Fruit fly (Drosophila melanogaster) whole organism, embryonic: ENCODE measurements around the gene CG4615.

Experiments
- Adf1 ChIP-seq: fragments of 200-800 bp; sonication (Bioruptor generic); IDR thresholded peaks from 2 replicates; pipeline ENCODE4 v1.3.6; 2022; ENCODE audit warnings: missing biosample characterization, missing genetic modification characterization
- B-H2 ChIP-seq: fragments of 200-800 bp; sonication (Bioruptor generic); optimal IDR thresholded peaks from 2 replicates; lab custom pipeline; 2018; ENCODE audit warnings: missing biosample characterization, mild to moderate bottlenecking, missing genetic modification characterization
- Bgb ChIP-seq: fragments of 200-800 bp; sonication (Bioruptor generic); IDR thresholded peaks from 2 replicates; pipeline ENCODE4 v1.3.6; 2022; ENCODE audit warnings: missing biosample characterization, missing genetic modification characterization; ENCODE audit not compliant: partially characterized antibody
- CG14860 ChIP-seq: fragments of 200-800 bp; sonication (Bioruptor generic); IDR thresholded peaks from 3 replicates; pipeline ENCODE4 v1.3.6; 2022; ENCODE audit warnings: missing biosample characterization, missing genetic modification characterization; ENCODE audit not compliant: partially characterized antibody
- CG1529 ChIP-seq: fragments of 200-800 bp; sonication (Bioruptor generic); optimal IDR thresholded peaks from 3 replicates; lab custom pipeline; 2018; ENCODE audit warnings: missing biosample characterization, missing genetic modification characterization
- CG2678 ChIP-seq: fragments of 200-800 bp; sonication (Bioruptor generic); optimal IDR thresholded peaks from 3 replicates; lab custom pipeline; 2019; ENCODE audit warnings: missing biosample characterization, mild to moderate bottlenecking, missing genetic modification characterization, moderate library complexity
- CG31224 ChIP-seq: fragments of 200-800 bp; sonication (Bioruptor generic); IDR thresholded peaks from 2 replicates; pipeline ENCODE4 v1.3.6; 2022; ENCODE audit warnings: missing biosample characterization, missing genetic modification characterization
- CG31441 ChIP-seq: fragments of 200-800 bp; sonication (Bioruptor generic); IDR thresholded peaks from 2 replicates; pipeline ENCODE4 v1.3.6; 2022; ENCODE audit warnings: missing biosample characterization, missing genetic modification characterization
- CG32532 ChIP-seq: fragments of 200-800 bp; sonication (Bioruptor generic); IDR thresholded peaks from 2 replicates; pipeline ENCODE4 v1.3.6; 2022; ENCODE audit warnings: missing biosample characterization, missing genetic modification characterization
- CG33213 ChIP-seq: fragments of 200-800 bp; sonication (Bioruptor generic); optimal IDR thresholded peaks from 3 replicates; lab custom pipeline; 2016; ENCODE audit warnings: missing biosample characterization, missing genetic modification characterization
- CG3995 ChIP-seq: fragments of 200-800 bp; sonication (Bioruptor generic); optimal IDR thresholded peaks from 3 replicates; lab custom pipeline; 2016; ENCODE audit warnings: missing biosample characterization, missing genetic modification characterization
- CG4282 ChIP-seq: fragments of 200-800 bp; sonication (Bioruptor generic); optimal IDR thresholded peaks from 2 replicates; lab custom pipeline; 2016; ENCODE audit warnings: missing biosample characterization, missing genetic modification characterization
- CG7839 ChIP-seq: fragments of 200-800 bp; sonication (Bioruptor generic); optimal IDR thresholded peaks from 3 replicates; lab custom pipeline; 2018; ENCODE audit warnings: missing biosample characterization, mild to moderate bottlenecking, missing genetic modification characterization, moderate library complexity
- CG7987 ChIP-seq: fragments of 200-800 bp; sonication (Bioruptor generic); optimal IDR thresholded peaks from 2 replicates; lab custom pipeline; 2018; ENCODE audit warnings: missing biosample characterization, mild to moderate bottlenecking, missing genetic modification characterization, moderate library complexity
- Dbx ChIP-seq: fragments of 200-800 bp; sonication (Bioruptor generic); IDR thresholded peaks from 3 replicates; pipeline ENCODE4 v1.3.6; 2022; ENCODE audit warnings: missing biosample characterization, missing genetic modification characterization
- Dref ChIP-seq: fragments of 200-800 bp; sonication (Bioruptor generic); IDR thresholded peaks from 2 replicates; pipeline ENCODE4 v1.3.6; 2022; ENCODE audit warnings: missing biosample characterization, missing genetic modification characterization
- HLHmδ ChIP-seq: fragments of 200-800 bp; sonication (Bioruptor generic); optimal IDR thresholded peaks from 2 replicates; lab custom pipeline; 2018; ENCODE audit warnings: missing biosample characterization, mild to moderate bottlenecking, missing genetic modification characterization, moderate library complexity
- MBD-R2 ChIP-seq: fragments of 200-800 bp; sonication (Bioruptor generic); IDR thresholded peaks from 2 replicates; pipeline ENCODE4 v1.3.6; 2022; ENCODE audit warnings: missing biosample characterization, missing genetic modification characterization
- Med ChIP-seq: fragments of 200-800 bp; sonication (Bioruptor generic); peaks from one replicate; lab custom pipeline; 2016; ENCODE audit warnings: missing biosample characterization, missing genetic modification characterization, mild to moderate bottlenecking, inconsistent platforms, moderate library complexity
- Opbp ChIP-seq: fragments of 200-800 bp; sonication (Bioruptor generic); IDR thresholded peaks from 3 replicates; pipeline ENCODE4 v1.3.6; 2022; ENCODE audit warnings: missing biosample characterization, missing genetic modification characterization; ENCODE audit not compliant: partially characterized antibody
- Ptx1 ChIP-seq: fragments of 200-800 bp; sonication (Bioruptor generic); IDR thresholded peaks from 2 replicates; pipeline ENCODE4 v1.3.6; 2022; ENCODE audit warnings: missing biosample characterization, missing genetic modification characterization
- da ChIP-seq: fragments of 200-800 bp; sonication (Bioruptor generic); optimal IDR thresholded peaks from 2 replicates; lab custom pipeline; 2016; ENCODE audit warnings: missing biosample characterization, missing genetic modification characterization
- dimm ChIP-seq: fragments of 200-800 bp; sonication (Bioruptor generic); IDR thresholded peaks from 2 replicates; pipeline ENCODE4 v1.3.6; 2022; ENCODE audit warnings: missing biosample characterization, missing genetic modification characterization
- ftz-f1 ChIP-seq: fragments of 200-800 bp; sonication (Bioruptor generic); optimal IDR thresholded peaks from 2 replicates; lab custom pipeline; 2016; ENCODE audit warnings: missing biosample characterization, missing genetic modification characterization
- h ChIP-seq: fragments of >200 bp; optimal IDR thresholded peaks from 2 replicates; lab custom pipeline; 2017
- hbn ChIP-seq: fragments of 200-800 bp; sonication (Bioruptor generic); IDR thresholded peaks from 2 replicates; pipeline ENCODE4 v1.3.6; 2022; ENCODE audit warnings: missing biosample characterization, missing genetic modification characterization; ENCODE audit not compliant: partially characterized antibody
- knrl ChIP-seq: fragments of 200-800 bp; sonication (Bioruptor generic); IDR thresholded peaks from 3 replicates; pipeline ENCODE4 v1.3.6; 2022; ENCODE audit warnings: missing biosample characterization, missing genetic modification characterization; ENCODE audit not compliant: partially characterized antibody
- mam ChIP-seq: fragments of 200-800 bp; sonication (Bioruptor generic); optimal IDR thresholded peaks from 3 replicates; lab custom pipeline; 2016; ENCODE audit warnings: missing biosample characterization, missing genetic modification characterization
- otp ChIP-seq: fragments of 200-800 bp; sonication (Bioruptor generic); IDR thresholded peaks from 3 replicates; pipeline ENCODE4, ENCODE4 v1.3.6; 2022; ENCODE audit warnings: missing biosample characterization, missing genetic modification characterization
- row ChIP-seq: fragments of 200-800 bp; sonication (Bioruptor generic); IDR thresholded peaks from 3 replicates; pipeline ENCODE4 v1.3.6; 2022; ENCODE audit warnings: missing biosample characterization, missing genetic modification characterization
- salm ChIP-seq: fragments of 200-800 bp; sonication (Bioruptor generic); optimal IDR thresholded peaks from 2 replicates; lab custom pipeline; 2018; ENCODE audit warnings: missing biosample characterization, mild to moderate bottlenecking, missing genetic modification characterization
- sob ChIP-seq: fragments of 200-800 bp; sonication (Bioruptor generic); IDR thresholded peaks from 2 replicates; pipeline ENCODE4 v1.3.6; 2022; ENCODE audit warnings: missing biosample characterization, missing genetic modification characterization
- ssp ChIP-seq: fragments of 200-800 bp; sonication (Bioruptor generic); IDR thresholded peaks from 2 replicates; pipeline ENCODE4 v1.3.6; 2022; ENCODE audit warnings: missing biosample characterization, missing genetic modification characterization
- trem ChIP-seq: fragments of 200-800 bp; optimal IDR thresholded peaks from 3 replicates; lab custom pipeline; 2019; ENCODE audit warnings: missing biosample characterization, mild to moderate bottlenecking, missing genetic modification characterization, moderate library complexity
- unc-4 ChIP-seq: fragments of 200-800 bp; sonication (Bioruptor generic); IDR thresholded peaks from 2 replicates; pipeline ENCODE4 v1.3.6; 2022; ENCODE audit warnings: missing biosample characterization, missing genetic modification characterization; ENCODE audit not compliant: partially characterized antibody
- unpg ChIP-seq: fragments of 200-800 bp; sonication (Bioruptor generic); optimal IDR thresholded peaks from 3 replicates; lab custom pipeline; 2018; ENCODE audit warnings: missing biosample characterization, mild to moderate bottlenecking, missing genetic modification characterization, moderate library complexity
- vnd ChIP-seq: fragments of 200-800 bp; sonication (Bioruptor generic); IDR thresholded peaks from 3 replicates; pipeline ENCODE4 v1.3.6; 2022; ENCODE audit warnings: missing biosample characterization, missing genetic modification characterization; ENCODE audit not compliant: partially characterized antibody
- wor ChIP-seq: fragments of 200-800 bp; sonication (Bioruptor generic); IDR thresholded peaks from 2 replicates; pipeline ENCODE4 v1.3.6; 2022; ENCODE audit warnings: missing biosample characterization, missing genetic modification characterization
- zen2 ChIP-seq: fragments of 200-800 bp; sonication (Bioruptor generic); IDR thresholded peaks from 3 replicates; pipeline ENCODE4 v1.3.6; 2022; ENCODE audit warnings: missing biosample characterization, missing genetic modification characterization; ENCODE audit not compliant: partially characterized antibody
- zfh1 ChIP-seq: fragments of 200-800 bp; sonication (Bioruptor generic); IDR thresholded peaks from 3 replicates; pipeline ENCODE4 v1.3.6; 2022; ENCODE audit warnings: missing biosample characterization, missing genetic modification characterization

The CG4615 gene

DNA sequence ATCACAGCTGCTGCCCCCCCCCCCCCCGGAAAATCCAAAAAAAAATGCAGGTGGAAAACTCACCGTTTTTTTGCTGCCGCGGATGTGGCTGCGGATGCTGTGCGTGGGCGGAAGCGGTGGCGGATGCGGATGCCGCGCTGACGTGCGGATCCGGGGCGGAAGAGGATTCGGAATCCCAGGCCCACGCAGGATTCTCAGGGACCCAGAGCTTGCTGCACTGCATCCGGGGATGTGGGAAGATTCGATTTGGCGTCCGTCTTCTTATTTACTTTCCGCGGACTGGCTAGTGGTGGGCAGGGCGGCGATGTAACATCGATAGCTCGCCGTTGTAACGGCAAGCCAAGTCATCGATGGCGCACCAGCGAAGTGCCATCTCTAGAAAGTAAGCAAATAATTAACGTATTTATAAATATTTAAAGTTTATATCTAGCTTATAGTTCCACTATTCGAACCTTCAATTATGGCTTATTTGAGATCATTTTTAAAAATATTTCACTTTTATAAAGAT lies at the start of gene CG4615 (continued):
- no peak for TF ChIP-seq salm
- peak; percentile 92 for TF ChIP-seq unc-4 (GFP tag; lab: Robert Waterston, UW)
- no peak for TF ChIP-seq CG31441 (GFP tag; lab: Robert Waterston, UW)
- TF ChIP-seq Med (GFP tag; lab: Kevin White, UChicago), result peak; percentile 83
- peak; percentile 95 for TF ChIP-seq Bgb (GFP tag; lab: Robert Waterston, UW)
- TF ChIP-seq dimm, result no peak
- TF ChIP-seq CG33213 (GFP tag; lab: Kevin White, UChicago), result no peak
- TF ChIP-seq ssp (GFP tag; lab: Robert Waterston, UW), result no peak
- TF ChIP-seq CG14860, result peak; percentile 70; the same call in 2 of the 3 replicates
- peak; percentile 73 for TF ChIP-seq CG32532 (GFP tag; lab: Robert Waterston, UW)
- TF ChIP-seq CG7987, result no peak
- TF ChIP-seq da (GFP tag; lab: Kevin White, UChicago), result no peak
- TF ChIP-seq h (lab: Kevin White, UChicago), result no peak
- TF ChIP-seq mam (GFP tag; lab: Kevin White, UChicago), result peak; percentile 1
- no peak for TF ChIP-seq CG4282
- peak; percentile 1 for TF ChIP-seq ftz-f1
- TF ChIP-seq hbn (GFP tag; lab: Robert Waterston, UW), result peak; percentile 85
- TF ChIP-seq zen2 (GFP tag; lab: Robert Waterston, UW), result no peak; the same call in 2 of the 3 replicates
- no peak for TF ChIP-seq CG7839 (tag; lab: Kevin White, UChicago)
- peak; percentile 34; the same call in 1 of the 2 replicates for TF ChIP-seq CG31224
- TF ChIP-seq knrl (GFP tag; lab: Robert Waterston, UW), result peak; percentile 89
- no peak for TF ChIP-seq B-H2 (GFP tag; lab: Kevin White, UChicago)
- no peak for TF ChIP-seq otp (GFP tag; lab: Robert Waterston, UW)
- peak; percentile 31; the same call in 1 of the 2 replicates for TF ChIP-seq Ptx1 (GFP tag; lab: Robert Waterston, UW)
- peak; percentile 85 for TF ChIP-seq MBD-R2 (GFP tag; lab: Robert Waterston, UW)
- peak; percentile 74 for TF ChIP-seq CG3995 (GFP tag; lab: Kevin White, UChicago)
- no peak for TF ChIP-seq unpg (GFP tag; lab: Kevin White, UChicago)
- no peak for TF ChIP-seq CG1529 (GFP tag; lab: Kevin White, UChicago)
- 0 out of 2 replicates have a peak, but pooled peaks have one; percentile 2 for TF ChIP-seq wor (GFP tag; lab: Robert Waterston, UW)
- peak; percentile 9; the same call in 1 of the 2 replicates for TF ChIP-seq Adf1
- peak; percentile 19; the same call in 1 of the 2 replicates for TF ChIP-seq sob (GFP tag; lab: Robert Waterston, UW)
- TF ChIP-seq Dbx (GFP tag; lab: Robert Waterston, UW), result peak; percentile 7; the same call in 1 of the 3 replicates
- no peak for TF ChIP-seq trem
- no peak for TF ChIP-seq CG2678 (tag; lab: Kevin White, UChicago)
- TF ChIP-seq Opbp (GFP tag; lab: Robert Waterston, UW), result peak; percentile 92
- no peak for TF ChIP-seq HLHmδ (GFP tag; lab: Kevin White, UChicago)
- peak; percentile 89 for TF ChIP-seq Dref (GFP tag; lab: Robert Waterston, UW)
- TF ChIP-seq vnd, result peak; percentile 77
- TF ChIP-seq row (GFP tag; lab: Robert Waterston, UW), result peak; percentile 52
- TF ChIP-seq zfh1 (GFP tag; lab: Robert Waterston, UW), result peak; percentile 73; the same call in 2 of the 3 replicates
- TF ChIP-seq, all 482 proteins: peak for 92
